Fruit fly (Drosophila melanogaster): Measurements from ENCODE around the gene D19B.
A peak's percentile ranks its signal among the peaks of the same experiment; 100 is the strongest.

Gene D19B

DNA sequence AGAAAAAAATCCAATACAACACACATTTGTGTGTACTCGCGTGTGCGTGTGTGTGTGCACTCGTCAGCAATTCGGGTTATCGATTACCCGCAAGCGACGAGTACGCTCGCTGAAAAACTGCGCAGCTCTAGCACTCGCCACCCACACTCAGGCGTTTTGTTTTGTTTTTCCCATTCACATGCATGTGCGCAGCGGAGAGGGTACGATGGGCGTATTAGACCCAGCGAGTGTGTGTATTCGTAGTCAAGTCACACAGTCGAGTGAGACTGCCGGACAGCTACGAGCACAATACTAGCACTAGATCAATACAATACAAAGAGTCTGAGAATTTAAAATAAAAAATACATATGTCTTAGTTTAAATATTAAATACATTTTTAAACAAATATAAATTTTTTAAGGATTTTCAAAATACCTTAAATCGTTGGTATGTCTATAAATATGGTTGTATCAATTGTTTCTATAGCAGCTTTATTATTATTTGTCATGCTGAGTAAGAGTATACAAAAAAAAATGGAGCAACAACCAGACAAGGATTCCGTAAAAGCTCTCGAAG lies at the start of gene D19B, which contains the start of gene CG43293:
D19B (minus strand) TSS at position 37 of the 555 bp plus-strand sequence.
CG43293 (plus strand) TSS at position 306 of the 555 bp plus-strand sequence.
- TF ChIP-seq pan (optimal IDR thresholded peaks at IDR 0.05) (peak; percentile 80), Dll (optimal IDR thresholded peaks at IDR 0.05) (no peak), psq (optimal IDR thresholded peaks at IDR 0.05) (no peak)

DNA sequence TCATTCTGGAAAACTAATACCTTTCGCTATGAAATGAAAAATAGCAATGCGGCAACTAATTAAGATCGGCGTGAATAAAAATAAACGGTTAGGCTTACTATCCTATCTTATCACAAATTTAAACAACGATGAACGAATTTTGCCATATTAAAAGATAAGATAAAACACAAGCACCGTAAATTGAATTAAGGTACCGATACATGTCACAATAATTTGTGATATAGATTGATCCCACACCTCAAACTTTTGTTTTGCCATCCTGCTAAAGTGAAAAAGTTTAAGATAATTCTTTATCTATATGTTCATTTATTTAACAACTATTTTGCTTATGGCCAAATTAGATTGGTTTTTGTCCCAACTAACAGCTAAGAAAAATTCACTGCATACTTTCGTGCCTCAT lies 49.3 kb upstream of the D19B start, which contains the start of gene CG42714:
CG42714 (minus strand) TSS at position 22 of the 400 bp plus-strand sequence.
- TF ChIP-seq CG8478 (optimal IDR thresholded peaks at IDR 0.05) (no peak), usp (GFP tag; optimal IDR thresholded peaks at IDR 0.05) (no peak), Dll (optimal IDR thresholded peaks at IDR 0.05) (no peak), pan (optimal IDR thresholded peaks at IDR 0.05) (no peak), EcR (GFP tag; optimal IDR thresholded peaks at IDR 0.05) (no peak), psq (optimal IDR thresholded peaks at IDR 0.05) (no peak)

DNA sequence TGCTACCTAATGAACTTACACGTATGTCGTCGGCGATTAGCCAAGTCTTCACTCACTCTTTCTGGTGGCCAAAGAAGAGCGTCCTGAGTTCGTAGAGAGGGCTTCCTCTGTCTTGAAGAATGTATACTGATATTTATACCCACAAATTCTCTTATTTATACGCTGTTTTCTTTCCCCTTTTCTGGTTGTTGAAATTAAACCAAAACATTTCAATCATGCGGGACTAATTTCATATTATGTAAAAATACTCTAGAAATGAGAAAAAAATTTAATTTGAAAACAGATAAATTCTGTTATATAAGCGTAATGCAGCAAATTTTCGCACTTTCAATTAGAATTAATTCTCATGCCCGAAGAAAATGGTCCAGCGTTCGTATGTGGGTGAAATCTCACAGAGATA lies 48.6 kb upstream of the D19B start, which contains the start of gene BG642312:
BG642312 (minus strand) TSS at position 101 of the 400 bp plus-strand sequence.
- TF ChIP-seq CG8478 (optimal IDR thresholded peaks at IDR 0.05) = no peak
- no peak for TF ChIP-seq usp (GFP tag; optimal IDR thresholded peaks at IDR 0.05)
- TF ChIP-seq pan (optimal IDR thresholded peaks at IDR 0.05) = no peak
- no peak for TF ChIP-seq psq (optimal IDR thresholded peaks at IDR 0.05)
- TF ChIP-seq Dll (optimal IDR thresholded peaks at IDR 0.05) = no peak
- no peak for TF ChIP-seq EcR (GFP tag; optimal IDR thresholded peaks at IDR 0.05)

DNA sequence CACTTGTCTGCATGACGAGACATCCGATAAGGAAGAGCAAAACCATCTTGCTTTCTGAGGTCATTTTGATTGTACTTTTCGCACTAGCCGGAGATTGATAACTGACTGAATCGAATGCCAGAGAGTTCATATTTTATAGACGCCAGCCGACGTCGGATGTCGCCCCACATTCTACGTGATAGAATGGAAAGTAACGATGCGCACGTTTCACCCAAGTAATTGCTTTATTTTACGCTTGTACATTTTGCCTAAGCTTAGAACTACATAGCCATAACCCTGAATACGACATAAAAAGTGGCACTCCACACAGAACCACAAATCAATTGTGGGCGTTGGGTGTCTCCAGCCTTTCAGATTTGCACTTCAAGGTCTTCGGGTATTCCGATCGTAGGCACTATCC lies 47.5 kb upstream of the D19B start, which contains the start of gene CG13299:
CG13299 (minus strand) TSS at position 101 of the 400 bp plus-strand sequence.
- TF ChIP-seq usp (GFP tag; optimal IDR thresholded peaks at IDR 0.05) = no peak
- TF ChIP-seq pan (optimal IDR thresholded peaks at IDR 0.05) = no peak
- TF ChIP-seq psq (optimal IDR thresholded peaks at IDR 0.05) = no peak
- no peak for TF ChIP-seq Dll (optimal IDR thresholded peaks at IDR 0.05)
- no peak for TF ChIP-seq EcR (GFP tag; optimal IDR thresholded peaks at IDR 0.05)
- TF ChIP-seq CG8478 (optimal IDR thresholded peaks at IDR 0.05) = no peak

DNA sequence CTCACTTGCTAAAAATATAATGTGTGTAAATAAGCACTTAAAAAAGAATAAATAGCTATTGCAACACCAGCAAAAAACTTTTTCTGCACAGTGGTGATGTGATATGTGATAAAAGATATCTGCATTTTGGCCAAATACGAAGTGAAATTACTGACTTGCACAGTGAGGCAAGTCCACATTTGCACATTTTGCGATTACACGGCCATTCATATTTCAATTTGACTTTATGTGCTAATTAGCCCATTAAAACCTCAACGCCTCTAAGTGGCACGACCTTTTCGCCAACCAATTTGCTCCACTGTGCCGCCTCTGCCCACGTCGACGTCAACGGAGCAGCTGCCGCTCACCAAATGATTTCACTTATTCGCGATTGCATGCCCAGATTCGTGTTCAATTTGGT lies 35.5 kb upstream of the D19B start, which contains the start of gene CG33946:
CG33946 (plus strand) TSS at position 392 of the 400 bp plus-strand sequence.
- TF ChIP-seq pan (optimal IDR thresholded peaks at IDR 0.05) (no peak), Dll (optimal IDR thresholded peaks at IDR 0.05) (no peak), CG8478 (optimal IDR thresholded peaks at IDR 0.05) (no peak), psq (optimal IDR thresholded peaks at IDR 0.05) (no peak), EcR (GFP tag; optimal IDR thresholded peaks at IDR 0.05) (no peak)

DNA sequence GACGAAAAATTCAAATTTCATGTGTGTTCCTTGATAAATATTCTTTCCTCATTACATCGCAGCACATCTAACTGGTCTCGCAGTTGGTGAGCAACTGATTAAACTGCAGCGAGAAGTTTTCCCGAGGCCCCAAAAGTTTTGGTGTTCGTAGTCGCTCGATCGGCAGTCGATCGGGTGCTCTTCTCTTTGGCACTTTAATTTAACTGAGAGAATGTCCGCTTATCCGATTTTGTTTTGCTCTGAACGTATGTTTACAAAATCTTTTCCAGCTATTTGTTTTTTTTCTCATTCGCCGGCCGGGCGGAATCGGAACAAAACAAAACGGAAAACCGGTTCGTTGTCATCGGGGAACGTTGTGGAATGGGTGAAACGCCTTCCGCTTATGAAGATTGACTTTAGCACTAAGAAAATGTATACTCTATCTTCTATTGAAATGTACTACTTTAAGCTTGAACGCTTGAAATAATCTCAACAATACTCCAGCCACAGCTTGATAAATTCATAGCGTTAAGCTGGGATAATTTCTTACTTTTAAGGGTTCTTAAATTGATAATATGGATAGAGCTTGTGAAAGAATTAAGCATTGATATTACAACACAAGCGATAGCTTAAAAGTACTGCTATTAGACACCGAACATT lies 33.9 kb upstream of the D19B start:
- TF ChIP-seq psq (optimal IDR thresholded peaks at IDR 0.05) (peak; percentile 9), EcR (GFP tag; optimal IDR thresholded peaks at IDR 0.05) (no peak)

DNA sequence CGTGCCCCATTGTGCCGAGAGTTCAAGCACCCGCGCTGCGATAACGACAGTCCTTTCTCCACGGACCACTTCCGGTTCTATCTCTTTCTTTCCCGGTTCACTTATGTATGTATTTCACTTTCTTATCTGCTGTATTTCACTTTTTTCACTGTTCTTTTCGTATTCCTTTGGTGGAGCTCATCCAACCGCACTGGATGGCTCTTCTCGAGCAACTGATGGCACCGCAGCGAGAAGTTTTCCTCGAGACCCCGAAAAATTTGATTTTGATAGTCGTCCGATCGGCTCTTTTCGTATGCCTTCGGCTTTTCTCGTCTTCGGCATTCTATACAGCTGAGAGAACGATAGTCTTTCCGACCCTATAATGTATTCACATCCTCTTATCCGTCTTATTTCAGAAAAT lies 33.1 kb upstream of the D19B start, which contains the start of gene LanA:
LanA (minus strand) TSS at position 217 of the 400 bp plus-strand sequence.
- no peak for TF ChIP-seq EcR (GFP tag; optimal IDR thresholded peaks at IDR 0.05)
- TF ChIP-seq pan (optimal IDR thresholded peaks at IDR 0.05) = no peak
- TF ChIP-seq Dll (optimal IDR thresholded peaks at IDR 0.05) = no peak
- TF ChIP-seq CG8478 (optimal IDR thresholded peaks at IDR 0.05) = no peak
- TF ChIP-seq usp (GFP tag; optimal IDR thresholded peaks at IDR 0.05) = no peak
- no peak for TF ChIP-seq psq (optimal IDR thresholded peaks at IDR 0.05)

DNA sequence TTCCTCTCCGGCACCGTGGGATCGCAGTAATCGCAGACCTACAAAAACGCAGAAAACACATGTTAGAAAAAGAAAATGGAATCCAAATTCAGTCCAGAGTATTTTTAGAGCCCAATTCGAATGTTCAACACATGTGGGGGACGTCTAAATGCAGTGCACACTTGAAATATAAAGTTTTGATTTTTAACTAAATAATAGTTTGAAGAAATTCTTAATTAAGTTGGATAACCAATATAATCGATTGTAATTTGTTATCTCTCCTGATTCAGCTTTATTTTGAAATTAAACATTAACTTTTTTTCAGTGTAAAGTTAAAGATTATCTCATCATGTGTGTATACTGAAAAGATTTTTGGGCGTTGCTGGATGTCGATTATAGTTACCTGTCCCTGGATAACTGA lies 32.5 kb upstream of the D19B start:
- TF ChIP-seq EcR (GFP tag; optimal IDR thresholded peaks at IDR 0.05) = no peak

DNA sequence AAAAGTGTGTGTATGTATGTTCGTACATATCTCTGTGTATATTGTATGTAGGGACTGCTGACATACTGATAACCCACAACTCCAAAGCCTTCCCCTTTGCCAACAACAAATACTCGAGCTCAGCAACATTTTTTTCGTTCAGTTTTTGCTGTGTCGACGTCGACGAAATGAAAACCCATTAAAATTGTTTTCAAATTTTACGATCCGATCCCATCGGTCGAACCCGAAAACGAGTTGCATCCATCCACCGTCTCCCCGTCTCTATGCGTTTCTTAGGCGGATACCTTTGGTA lies 32.0 kb upstream of the D19B start:
- TF ChIP-seq EcR (GFP tag; optimal IDR thresholded peaks at IDR 0.05) (no peak), pan (optimal IDR thresholded peaks at IDR 0.05) (no peak), usp (GFP tag; optimal IDR thresholded peaks at IDR 0.05) (no peak), CG8478 (optimal IDR thresholded peaks at IDR 0.05) (no peak), psq (optimal IDR thresholded peaks at IDR 0.05) (no peak), Dll (optimal IDR thresholded peaks at IDR 0.05) (no peak)

DNA sequence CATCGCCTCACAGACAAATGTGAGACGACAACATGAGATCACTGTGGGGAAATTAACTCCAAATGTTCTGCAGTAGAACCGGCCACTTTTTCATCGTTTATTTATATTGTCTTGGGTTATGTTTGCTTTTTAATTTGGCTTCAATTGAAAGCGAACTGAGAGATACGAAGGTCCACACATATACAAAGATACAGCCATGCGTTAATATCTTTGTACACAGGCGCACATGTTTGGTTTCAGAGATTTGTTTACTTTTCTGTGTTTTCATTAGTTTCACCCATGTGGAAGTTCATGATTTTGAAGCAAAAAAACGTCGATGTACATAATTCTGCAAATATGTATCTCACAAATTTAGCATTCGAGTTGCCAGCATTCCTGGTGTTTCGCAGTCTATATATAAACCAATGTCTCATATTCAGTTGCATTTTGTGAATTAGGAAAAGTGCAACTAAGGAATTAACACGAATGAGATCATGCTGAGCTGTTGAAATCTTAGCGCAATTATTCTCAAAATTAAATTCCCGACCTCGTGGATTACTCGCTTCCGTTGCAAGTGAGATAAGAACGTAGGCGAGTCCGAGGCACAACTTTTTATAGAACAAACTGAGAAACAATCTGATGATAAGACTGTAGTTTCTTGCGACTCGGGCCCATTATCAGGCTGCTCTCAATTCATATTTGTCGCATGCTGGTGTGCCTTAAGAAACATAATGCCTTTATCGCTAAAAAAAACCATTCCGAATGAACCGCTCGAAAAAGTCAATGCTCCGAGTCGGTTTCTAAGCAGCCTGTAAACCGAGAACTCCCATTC lies 31.5 kb upstream of the D19B start:
- TF ChIP-seq EcR (GFP tag; optimal IDR thresholded peaks at IDR 0.05) = no peak
- no peak for TF ChIP-seq psq (optimal IDR thresholded peaks at IDR 0.05)

DNA sequence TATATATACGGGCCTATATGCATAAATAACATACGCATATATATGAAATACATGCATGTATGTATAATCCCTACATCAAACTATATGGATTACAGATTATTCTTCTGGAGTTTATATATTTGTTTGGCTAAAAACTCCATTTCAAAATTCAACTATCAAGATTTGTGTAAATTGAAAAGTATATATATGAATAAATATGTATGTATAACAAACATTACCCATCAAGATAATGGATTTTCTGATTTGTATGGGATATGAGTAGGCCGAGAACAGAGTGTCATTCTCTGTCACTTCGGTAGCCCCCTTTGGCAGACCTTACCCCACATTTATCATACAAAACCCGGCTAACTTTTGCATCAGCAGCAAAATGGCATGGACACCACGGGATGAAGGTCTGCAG lies 15.5 kb upstream of the D19B start, which contains the start of gene CG8219:
CG8219 (plus strand) TSS at position 301 of the 400 bp plus-strand sequence.
- TF ChIP-seq pan (optimal IDR thresholded peaks at IDR 0.05) (no peak), Dll (optimal IDR thresholded peaks at IDR 0.05) (no peak), usp (GFP tag; optimal IDR thresholded peaks at IDR 0.05) (no peak), EcR (GFP tag; optimal IDR thresholded peaks at IDR 0.05) (no peak), psq (optimal IDR thresholded peaks at IDR 0.05) (no peak), CG8478 (optimal IDR thresholded peaks at IDR 0.05) (no peak)

DNA sequence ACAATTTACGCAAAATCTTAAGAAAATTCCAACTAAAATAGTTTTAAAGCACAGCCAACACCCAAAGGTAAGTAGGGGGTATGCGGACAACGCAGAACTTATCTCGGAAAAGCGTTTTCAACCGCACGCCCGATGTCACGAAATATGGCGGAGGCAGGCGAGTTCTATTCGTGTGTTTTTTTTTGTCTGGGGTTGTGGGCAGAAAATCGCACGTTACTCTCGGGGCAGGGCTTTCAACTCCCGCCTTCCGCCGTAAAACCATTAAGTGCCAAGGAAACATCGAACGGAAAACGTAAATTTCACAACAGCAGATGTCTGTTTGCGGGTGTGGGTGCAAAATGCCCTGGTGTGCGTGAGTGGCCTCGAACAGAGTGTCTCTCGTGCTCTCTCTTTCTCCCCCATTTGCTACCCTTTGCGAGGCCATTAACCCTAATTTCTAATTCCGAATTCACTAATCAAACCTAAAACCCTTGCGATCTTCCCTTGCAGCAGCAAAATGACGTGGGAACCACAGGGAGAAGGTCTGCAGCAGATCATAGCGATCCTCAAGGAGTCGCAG lies 8.9 kb upstream of the D19B start:
- TF ChIP-seq Dll (optimal IDR thresholded peaks at IDR 0.05) = no peak
- no peak for TF ChIP-seq EcR (GFP tag; optimal IDR thresholded peaks at IDR 0.05)
- no peak for TF ChIP-seq usp (GFP tag; optimal IDR thresholded peaks at IDR 0.05)
- no peak for TF ChIP-seq pan (optimal IDR thresholded peaks at IDR 0.05)
- no peak for TF ChIP-seq psq (optimal IDR thresholded peaks at IDR 0.05)
- no peak for TF ChIP-seq CG8478 (optimal IDR thresholded peaks at IDR 0.05)
